Fruit fly (Drosophila melanogaster) S2 (cell line): ENCODE results near the gene CG3091.

ENCODE experiments used
- CG8478 ChIP-seq: fragments of >200 bp; optimal IDR thresholded peaks from 2 replicates; lab custom pipeline; 2018
- CTCF ChIP-seq, 2 experiments: fragments of >200 bp; optimal IDR thresholded peaks; 2 replicates each; lab custom pipeline; 2018

The CG3091 gene

dm6 chrX:2218455-2218854 lies 35.5 kb downstream of the CG3091 start:
- TF ChIP-seq CTCF (optimal IDR thresholded peaks at IDR 0.05; lab: Kevin White, UChicago): no peak
- no peak for TF ChIP-seq CG8478 (lab: Kevin White, UChicago)

- no peak for TF ChIP-seq CG8478 (lab: Kevin White, UChicago)
- no peak for TF ChIP-seq CTCF (optimal IDR thresholded peaks at IDR 0.05; lab: Kevin White, UChicago)
Measured at dm6 chrX:2213759-2214406, 40.1 kb downstream of the CG3091 start, which contains the start of gene SmydA-8. TSS of gene SmydA-8 (minus strand) at chrX:2213809.

dm6 chrX:2212327-2212820 lies 41.6 kb downstream of the CG3091 start:
- TF ChIP-seq CG8478 (lab: Kevin White, UChicago) (no peak), CTCF (optimal IDR thresholded peaks at IDR 0.05; lab: Kevin White, UChicago) (no peak)

dm6 chrX:2208641-2209241 lies 45.3 kb downstream of the CG3091 start:
- TF ChIP-seq CG8478 (lab: Kevin White, UChicago): no peak

dm6 chrX:2203766-2204165 lies 50.2 kb downstream of the CG3091 start, which contains the start of gene FarO:
TSS of gene FarO (minus strand) at chrX:2203866.
- no peak for TF ChIP-seq CG8478 (lab: Kevin White, UChicago)
- TF ChIP-seq CTCF (optimal IDR thresholded peaks at IDR 0.05; lab: Kevin White, UChicago): no peak
